Worm (Caenorhabditis elegans): Measurements from ENCODE around the gene egl-26.

The egl-26 gene

DNA sequence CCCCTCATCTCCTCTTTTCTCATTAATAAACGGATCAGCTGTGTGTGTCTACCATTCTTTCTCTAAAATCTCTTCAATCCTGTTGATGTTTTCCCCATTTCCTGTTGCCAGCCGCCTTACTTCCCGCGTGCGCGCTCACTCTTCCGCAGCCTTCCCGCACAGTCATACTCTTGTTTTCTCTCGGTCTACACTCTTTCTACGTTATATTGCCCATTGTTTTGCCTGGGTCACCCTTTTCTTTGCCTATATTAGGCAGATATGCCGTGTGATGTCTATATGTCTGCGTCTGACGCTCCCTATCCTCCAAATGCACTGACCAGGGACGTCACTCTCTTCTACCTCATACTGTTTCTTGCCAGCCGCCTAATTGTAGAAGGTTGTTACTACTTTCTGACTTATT, 3.1 kb upstream of the egl-26 start:
- no peak for TF ChIP-seq unc-39 (tag; optimal IDR thresholded peaks at IDR 0.05)
- peak; percentile 35 for TF ChIP-seq hlh-1 (tag; optimal IDR thresholded peaks at IDR 0.05)
- peak; percentile 72 for TF ChIP-seq mls-2 (tag; optimal IDR thresholded peaks at IDR 0.05)
- no peak for TF ChIP-seq nhr-12 (tag; optimal IDR thresholded peaks at IDR 0.05)
- TF ChIP-seq nhr-2 (tag; optimal IDR thresholded peaks at IDR 0.05): peak; percentile 75
- peak; percentile 72 for TF ChIP-seq ztf-11 (tag; optimal IDR thresholded peaks at IDR 0.05)
- peak; percentile 78 for TF ChIP-seq unc-120 (tag; optimal IDR thresholded peaks at IDR 0.05; ENCODE audit: poor library complexity, severe bottlenecking)
- TF ChIP-seq blmp-1 (tag; optimal IDR thresholded peaks at IDR 0.05): peak; percentile 38
- peak; percentile 16 for TF ChIP-seq ces-1 (GFP tag; optimal IDR thresholded peaks at IDR 0.05)
- TF ChIP-seq nhr-237 (tag; optimal IDR thresholded peaks at IDR 0.05): peak; percentile 50
- TF ChIP-seq snpc-4 (tag; optimal IDR thresholded peaks at IDR 0.05): no peak
- peak; percentile 17 for TF ChIP-seq lin-13 (tag; optimal IDR thresholded peaks at IDR 0.05)
- TF ChIP-seq drap-1 (GFP tag; optimal IDR thresholded peaks at IDR 0.05): peak; percentile 47
- TF ChIP-seq elt-3 (tag; optimal IDR thresholded peaks at IDR 0.05): peak; percentile 60
- TF ChIP-seq sem-2 (GFP tag; optimal IDR thresholded peaks at IDR 0.05): no peak
- TF ChIP-seq flh-1 (GFP tag; optimal IDR thresholded peaks at IDR 0.05): no peak
- TF ChIP-seq tbx-8 (GFP tag; optimal IDR thresholded peaks at IDR 0.05): peak; percentile 9
- TF ChIP-seq nhr-28 (tag; optimal IDR thresholded peaks at IDR 0.05): no peak
- TF ChIP-seq cnd-1 (tag; optimal IDR thresholded peaks at IDR 0.05): peak; percentile 65
- TF ChIP-seq elt-1 (tag; optimal IDR thresholded peaks at IDR 0.05; ENCODE audit: borderline replicate concordance, insufficient read depth): no peak
- TF ChIP-seq ceh-43 (GFP tag; optimal IDR thresholded peaks at IDR 0.05): no peak
- TF ChIP-seq lsy-2 (tag; optimal IDR thresholded peaks at IDR 0.05): no peak
- TF ChIP-seq ceh-39 (tag; optimal IDR thresholded peaks at IDR 0.05): no peak
- peak; percentile 20 for TF ChIP-seq unc-62 (GFP tag; optimal IDR thresholded peaks at IDR 0.05)
- no peak for TF ChIP-seq zip-8 (tag; optimal IDR thresholded peaks at IDR 0.05)
- no peak for TF ChIP-seq ceh-83 (GFP tag; optimal IDR thresholded peaks at IDR 0.05)
- peak; percentile 82 for TF ChIP-seq pha-4 (tag; optimal IDR thresholded peaks at IDR 0.05)
- TF ChIP-seq bed-3 (GFP tag; optimal IDR thresholded peaks at IDR 0.05): no peak
- TF ChIP-seq M03D4.4 (tag; optimal IDR thresholded peaks at IDR 0.05): no peak
- peak; percentile 64 for TF ChIP-seq mep-1 (tag; optimal IDR thresholded peaks at IDR 0.05)
- peak; percentile 91 for TF ChIP-seq ham-2 (GFP tag; optimal IDR thresholded peaks at IDR 0.05)
- no peak for TF ChIP-seq lin-32 (GFP tag; optimal IDR thresholded peaks at IDR 0.05)
- TF ChIP-seq sptf-1 (tag; optimal IDR thresholded peaks at IDR 0.05): peak; percentile 63
- no peak for TF ChIP-seq mab-5 (tag; optimal IDR thresholded peaks at IDR 0.05)
- no peak for TF ChIP-seq nhr-76 (tag; optimal IDR thresholded peaks at IDR 0.05)

DNA sequence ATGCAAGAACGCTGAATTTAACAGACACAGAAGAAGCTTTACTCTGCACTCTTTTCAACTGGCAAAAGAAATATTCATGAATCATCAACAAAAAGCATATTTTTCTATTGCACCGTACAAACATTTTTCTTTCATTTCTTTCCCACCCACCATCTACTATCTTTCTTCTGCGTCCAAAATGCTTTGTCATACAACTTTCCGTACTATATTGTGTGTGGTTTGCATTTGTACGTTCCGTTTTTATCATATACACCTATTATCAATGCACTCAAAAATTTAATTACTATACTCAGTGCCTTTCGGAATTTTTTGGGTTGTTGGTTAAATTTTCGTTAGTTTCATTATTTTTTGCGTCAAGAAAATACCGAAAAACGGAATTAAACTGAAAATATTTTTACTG, 1.8 kb upstream of the egl-26 start:
- no peak for TF ChIP-seq mls-2 (tag; optimal IDR thresholded peaks at IDR 0.05)
- TF ChIP-seq M03D4.4 (tag; optimal IDR thresholded peaks at IDR 0.05): no peak
- TF ChIP-seq nhr-28 (tag; optimal IDR thresholded peaks at IDR 0.05): no peak
- no peak for TF ChIP-seq nhr-237 (tag; optimal IDR thresholded peaks at IDR 0.05)
- TF ChIP-seq elt-3 (tag; optimal IDR thresholded peaks at IDR 0.05): no peak
- TF ChIP-seq drap-1 (GFP tag; optimal IDR thresholded peaks at IDR 0.05): no peak
- no peak for TF ChIP-seq cnd-1 (tag; optimal IDR thresholded peaks at IDR 0.05)
- TF ChIP-seq unc-62 (GFP tag; optimal IDR thresholded peaks at IDR 0.05): no peak
- TF ChIP-seq unc-39 (tag; optimal IDR thresholded peaks at IDR 0.05): no peak
- TF ChIP-seq snpc-4 (tag; optimal IDR thresholded peaks at IDR 0.05): no peak
- no peak for TF ChIP-seq ceh-39 (tag; optimal IDR thresholded peaks at IDR 0.05)
- no peak for TF ChIP-seq ztf-11 (tag; optimal IDR thresholded peaks at IDR 0.05)
- no peak for TF ChIP-seq ceh-43 (GFP tag; optimal IDR thresholded peaks at IDR 0.05)

DNA sequence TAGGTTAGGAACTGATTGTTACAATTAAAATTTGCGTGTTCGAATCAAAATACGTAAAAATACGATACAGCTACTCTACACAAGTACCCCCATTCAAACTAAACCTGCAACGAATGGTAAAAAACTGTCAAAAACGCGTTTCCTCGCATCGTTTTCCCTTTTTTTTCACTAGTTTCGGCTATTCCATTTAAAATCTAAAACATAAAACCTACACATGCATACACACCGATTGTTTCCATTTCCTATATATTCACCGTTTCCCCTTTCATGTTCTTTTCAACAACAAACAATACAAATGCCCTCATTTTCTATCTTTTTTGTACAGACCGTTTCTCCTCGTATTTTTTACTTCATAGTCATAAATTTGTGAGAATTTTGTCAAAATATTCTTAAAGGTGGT, 697 bp upstream of the egl-26 start:
- TF ChIP-seq snpc-4 (tag; optimal IDR thresholded peaks at IDR 0.05) (no peak), nhr-237 (tag; optimal IDR thresholded peaks at IDR 0.05) (no peak), M03D4.4 (tag; optimal IDR thresholded peaks at IDR 0.05) (no peak), tbx-8 (GFP tag; optimal IDR thresholded peaks at IDR 0.05) (no peak), mls-2 (tag; optimal IDR thresholded peaks at IDR 0.05) (no peak), nhr-2 (tag; optimal IDR thresholded peaks at IDR 0.05) (no peak), ceh-39 (tag; optimal IDR thresholded peaks at IDR 0.05) (no peak), lin-32 (GFP tag; optimal IDR thresholded peaks at IDR 0.05) (no peak), mab-5 (tag; optimal IDR thresholded peaks at IDR 0.05) (no peak), bed-3 (GFP tag; optimal IDR thresholded peaks at IDR 0.05) (no peak), flh-1 (GFP tag; optimal IDR thresholded peaks at IDR 0.05) (no peak), pha-4 (tag; optimal IDR thresholded peaks at IDR 0.05) (no peak), blmp-1 (tag; optimal IDR thresholded peaks at IDR 0.05) (no peak), unc-39 (tag; optimal IDR thresholded peaks at IDR 0.05) (no peak), ztf-11 (tag; optimal IDR thresholded peaks at IDR 0.05) (no peak), ham-2 (GFP tag; optimal IDR thresholded peaks at IDR 0.05) (no peak)
